Worm (Caenorhabditis elegans): Measurements from ENCODE around the gene F54H5.14.

Gene F54H5.14

ce11 chrII:6600973-6601372 lies 24.2 kb downstream of the F54H5.14 start, which contains the start of gene vps-33.2 (continued):
- peak; percentile 24 for TF ChIP-seq lin-39 (tag; optimal IDR thresholded peaks at IDR 0.05)
- TF ChIP-seq nhr-77 (tag; optimal IDR thresholded peaks at IDR 0.05): no peak
- TF ChIP-seq pha-4 (tag; optimal IDR thresholded peaks at IDR 0.05): no peak
- no peak for TF ChIP-seq ZK546.5 (tag; optimal IDR thresholded peaks at IDR 0.05)
- TF ChIP-seq skn-1 (tag; optimal IDR thresholded peaks at IDR 0.05): no peak
- TF ChIP-seq pqm-1 (tag; optimal IDR thresholded peaks at IDR 0.05): no peak
- TF ChIP-seq sea-2 (GFP tag; optimal IDR thresholded peaks at IDR 0.05): no peak
- no peak for TF ChIP-seq unc-39 (tag; optimal IDR thresholded peaks at IDR 0.05)
- TF ChIP-seq elt-3 (tag; optimal IDR thresholded peaks at IDR 0.05): no peak
- TF ChIP-seq elt-2 (tag; optimal IDR thresholded peaks at IDR 0.05): peak; percentile 19
- TF ChIP-seq nhr-43 (tag; optimal IDR thresholded peaks at IDR 0.05; ENCODE audit: poor library complexity, severe bottlenecking): no peak
- TF ChIP-seq nfya-1 (tag; optimal IDR thresholded peaks at IDR 0.05; ENCODE audit: insufficient read depth): peak; percentile 54
- TF ChIP-seq nhr-67 (tag; optimal IDR thresholded peaks at IDR 0.05): no peak

- TF ChIP-seq ama-1 (optimal IDR thresholded peaks at IDR 0.05) (peak; percentile 6), nhr-43 (tag; optimal IDR thresholded peaks at IDR 0.05; ENCODE audit: poor library complexity, severe bottlenecking) (no peak), nfya-1 (tag; optimal IDR thresholded peaks at IDR 0.05; ENCODE audit: insufficient read depth) (peak; percentile 60), lin-15B (tag; optimal IDR thresholded peaks at IDR 0.05) (peak; percentile 23), lin-39 (tag; optimal IDR thresholded peaks at IDR 0.05) (peak; percentile 66), pha-4 (tag; optimal IDR thresholded peaks at IDR 0.05) (peak; percentile 25), ceh-82 (tag; optimal IDR thresholded peaks at IDR 0.05) (no peak)
These were observed 27.2 kb downstream of the F54H5.14 start, which contains the start of gene dnj-8 for ce11 chrII:6598050-6598449. Gene dnj-8, minus strand, starts transcription at chrII:6598080.

- no peak for TF ChIP-seq mml-1 (tag; optimal IDR thresholded peaks at IDR 0.05)
- TF ChIP-seq zag-1 (tag; optimal IDR thresholded peaks at IDR 0.05): no peak
- no peak for TF ChIP-seq mdl-1 (tag; optimal IDR thresholded peaks at IDR 0.05)
- no peak for TF ChIP-seq nhr-25 (tag; optimal IDR thresholded peaks at IDR 0.05)
- TF ChIP-seq ceh-28 (tag; optimal IDR thresholded peaks at IDR 0.05): no peak
- no peak for TF ChIP-seq unc-39 (tag; optimal IDR thresholded peaks at IDR 0.05)
- no peak for TF ChIP-seq ceh-16 (tag; optimal IDR thresholded peaks at IDR 0.05)
- TF ChIP-seq nhr-11 (tag; optimal IDR thresholded peaks at IDR 0.05): no peak
- no peak for TF ChIP-seq pha-4 (tag; optimal IDR thresholded peaks at IDR 0.05)
These were observed 27.7 kb downstream of the F54H5.14 start for ce11 chrII:6597507-6597906.

ce11 chrII:6594151-6594550 lies 31.1 kb downstream of the F54H5.14 start, which contains the start of gene aipr-1:
Gene aipr-1, minus strand, starts transcription at chrII:6594251.
- TF ChIP-seq jun-1 (tag; optimal IDR thresholded peaks at IDR 0.05): no peak
- TF ChIP-seq ztf-4 (tag; optimal IDR thresholded peaks at IDR 0.05): no peak
- TF ChIP-seq sea-2 (GFP tag; optimal IDR thresholded peaks at IDR 0.05): no peak
- TF ChIP-seq ceh-82 (tag; optimal IDR thresholded peaks at IDR 0.05): no peak
- TF ChIP-seq fkh-10 (GFP tag; optimal IDR thresholded peaks at IDR 0.05): no peak
- no peak for TF ChIP-seq ceh-28 (tag; optimal IDR thresholded peaks at IDR 0.05)
- no peak for TF ChIP-seq elt-1 (tag; optimal IDR thresholded peaks at IDR 0.05)
- TF ChIP-seq ceh-16 (tag; optimal IDR thresholded peaks at IDR 0.05): no peak
- no peak for TF ChIP-seq tbx-2 (tag; optimal IDR thresholded peaks at IDR 0.05)
- TF ChIP-seq pqm-1 (tag; optimal IDR thresholded peaks at IDR 0.05): no peak
- TF ChIP-seq aly-2 (tag; optimal IDR thresholded peaks at IDR 0.05): no peak
- no peak for TF ChIP-seq nhr-237 (tag; optimal IDR thresholded peaks at IDR 0.05)
- no peak for TF ChIP-seq nhr-77 (tag; optimal IDR thresholded peaks at IDR 0.05)
- no peak for TF ChIP-seq nhr-67 (tag; optimal IDR thresholded peaks at IDR 0.05)
- TF ChIP-seq egl-27 (tag; optimal IDR thresholded peaks at IDR 0.05): no peak
- no peak for TF ChIP-seq ZK546.5 (tag; optimal IDR thresholded peaks at IDR 0.05)
- no peak for TF ChIP-seq nhr-23 (tag; optimal IDR thresholded peaks at IDR 0.05)
- TF ChIP-seq lin-15B (tag; optimal IDR thresholded peaks at IDR 0.05): no peak
- no peak for TF ChIP-seq mml-1 (tag; optimal IDR thresholded peaks at IDR 0.05)
- TF ChIP-seq zag-1 (tag; optimal IDR thresholded peaks at IDR 0.05): no peak

ce11 chrII:6592251-6592650 lies 33.0 kb downstream of the F54H5.14 start, which contains the start of gene C56C10.9:
Gene C56C10.9, minus strand, starts transcription at chrII:6592351.
- TF ChIP-seq eor-1 (tag; optimal IDR thresholded peaks at IDR 0.05) (no peak), ztf-11 (tag; optimal IDR thresholded peaks at IDR 0.05) (no peak), pqm-1 (tag; optimal IDR thresholded peaks at IDR 0.05) (no peak), snpc-4 (tag; optimal IDR thresholded peaks at IDR 0.05) (no peak), ceh-9 (tag; optimal IDR thresholded peaks at IDR 0.05) (no peak), nhr-76 (tag; optimal IDR thresholded peaks at IDR 0.05) (no peak), ztf-4 (tag; optimal IDR thresholded peaks at IDR 0.05) (no peak), R02D3.7 (tag; optimal IDR thresholded peaks at IDR 0.05) (no peak)

Data from whole organism, L3 larva.